Worm (Caenorhabditis elegans): Measurements from ENCODE around the gene C49C3.7.

Gene C49C3.7

DNA sequence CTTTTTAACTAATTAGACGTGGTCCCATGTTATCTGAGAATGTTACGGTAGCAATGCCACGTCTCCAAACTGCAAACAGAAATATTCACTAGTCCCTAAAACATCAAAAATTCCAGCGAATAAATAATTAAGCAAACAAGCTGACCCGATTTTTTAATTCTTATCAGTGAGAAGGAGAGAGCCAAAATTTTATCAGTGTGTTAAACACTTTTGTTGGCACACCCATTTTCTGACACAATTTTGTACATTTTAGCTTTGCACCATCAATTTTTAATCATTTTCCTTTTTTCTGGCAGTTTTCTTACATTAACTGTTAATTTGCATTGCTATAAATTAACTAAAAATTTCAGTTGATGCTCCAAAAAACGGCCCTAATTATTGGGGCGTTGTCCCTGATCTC, 11.9 kb upstream of the C49C3.7 start, which contains the start of gene C49C3.4:
Gene C49C3.4, plus strand, starts transcription at position 351 of the 400 bp plus-strand sequence.
- no peak for TF ChIP-seq mls-2 (tag; optimal IDR thresholded peaks at IDR 0.05)
- TF ChIP-seq mab-5 (tag; optimal IDR thresholded peaks at IDR 0.05) = no peak
- no peak for TF ChIP-seq mep-1 (tag; optimal IDR thresholded peaks at IDR 0.05)
- no peak for TF ChIP-seq elt-3 (tag; optimal IDR thresholded peaks at IDR 0.05)
- TF ChIP-seq elt-1 (tag; optimal IDR thresholded peaks at IDR 0.05; ENCODE audit: borderline replicate concordance, insufficient read depth) = no peak
- no peak for TF ChIP-seq unc-62 (GFP tag; optimal IDR thresholded peaks at IDR 0.05)
- TF ChIP-seq lin-32 (GFP tag; optimal IDR thresholded peaks at IDR 0.05) = no peak
- TF ChIP-seq nhr-76 (tag; optimal IDR thresholded peaks at IDR 0.05) = no peak
- TF ChIP-seq lin-13 (tag; optimal IDR thresholded peaks at IDR 0.05) = no peak
- no peak for TF ChIP-seq unc-120 (tag; optimal IDR thresholded peaks at IDR 0.05; ENCODE audit: poor library complexity, severe bottlenecking)
- TF ChIP-seq sptf-1 (tag; optimal IDR thresholded peaks at IDR 0.05) = no peak
- TF ChIP-seq nhr-12 (tag; optimal IDR thresholded peaks at IDR 0.05) = no peak
- no peak for TF ChIP-seq drap-1 (GFP tag; optimal IDR thresholded peaks at IDR 0.05)
- no peak for TF ChIP-seq nhr-237 (tag; optimal IDR thresholded peaks at IDR 0.05)
- TF ChIP-seq bed-3 (GFP tag; optimal IDR thresholded peaks at IDR 0.05) = no peak

DNA sequence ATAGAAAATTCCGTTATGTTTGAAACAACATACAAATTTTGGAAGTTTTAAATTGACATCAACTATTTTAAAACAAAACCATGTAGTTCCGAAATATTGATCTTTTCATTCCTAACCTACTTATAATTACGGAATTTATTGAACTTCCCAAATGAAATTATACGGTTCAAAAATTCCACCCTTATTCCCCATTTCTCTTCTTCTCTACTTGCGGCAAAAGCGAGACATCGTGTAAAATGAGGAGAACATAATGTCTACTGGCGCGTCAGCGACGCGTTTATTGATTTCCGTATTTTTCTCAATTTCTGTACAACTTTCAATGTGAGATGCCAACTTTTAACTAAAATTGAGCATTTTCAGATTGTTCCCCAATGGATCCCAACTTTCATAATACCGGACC, 3.5 kb upstream of the C49C3.7 start, which contains the start of gene ceh-88:
Gene ceh-88, plus strand, starts transcription at position 355 of the 400 bp plus-strand sequence.
- TF ChIP-seq ces-1 (GFP tag; optimal IDR thresholded peaks at IDR 0.05) (peak; percentile 84), nhr-28 (tag; optimal IDR thresholded peaks at IDR 0.05) (no peak)

DNA sequence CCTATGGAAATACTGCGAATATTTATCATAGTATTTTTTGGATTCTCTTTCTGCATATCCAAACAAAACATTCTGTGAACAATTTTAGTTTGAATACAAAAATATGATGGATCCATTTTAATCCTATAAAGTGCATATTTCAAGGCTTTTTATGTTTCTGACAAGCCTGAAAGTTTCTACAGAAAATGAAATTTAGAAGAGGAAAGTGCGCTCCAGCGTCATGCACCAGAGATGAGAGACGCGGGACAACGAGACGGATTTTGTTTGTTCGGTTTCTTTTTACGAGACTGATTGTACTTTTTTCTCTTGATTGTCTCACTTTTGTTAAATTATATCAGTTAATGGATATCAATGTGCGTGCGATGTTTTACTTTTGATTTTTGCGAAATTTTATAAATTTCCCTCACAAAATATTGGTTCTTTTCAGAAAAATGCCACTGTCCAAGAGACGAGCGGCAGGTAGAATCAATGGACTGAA, 1.2 kb upstream of the C49C3.7 start, which contains the start of gene C49C3.6:
Gene C49C3.6, plus strand, starts transcription at position 428 of the 478 bp plus-strand sequence.
- TF ChIP-seq mls-2 (tag; optimal IDR thresholded peaks at IDR 0.05) (no peak), ces-1 (GFP tag; optimal IDR thresholded peaks at IDR 0.05) (peak; percentile 73)

DNA sequence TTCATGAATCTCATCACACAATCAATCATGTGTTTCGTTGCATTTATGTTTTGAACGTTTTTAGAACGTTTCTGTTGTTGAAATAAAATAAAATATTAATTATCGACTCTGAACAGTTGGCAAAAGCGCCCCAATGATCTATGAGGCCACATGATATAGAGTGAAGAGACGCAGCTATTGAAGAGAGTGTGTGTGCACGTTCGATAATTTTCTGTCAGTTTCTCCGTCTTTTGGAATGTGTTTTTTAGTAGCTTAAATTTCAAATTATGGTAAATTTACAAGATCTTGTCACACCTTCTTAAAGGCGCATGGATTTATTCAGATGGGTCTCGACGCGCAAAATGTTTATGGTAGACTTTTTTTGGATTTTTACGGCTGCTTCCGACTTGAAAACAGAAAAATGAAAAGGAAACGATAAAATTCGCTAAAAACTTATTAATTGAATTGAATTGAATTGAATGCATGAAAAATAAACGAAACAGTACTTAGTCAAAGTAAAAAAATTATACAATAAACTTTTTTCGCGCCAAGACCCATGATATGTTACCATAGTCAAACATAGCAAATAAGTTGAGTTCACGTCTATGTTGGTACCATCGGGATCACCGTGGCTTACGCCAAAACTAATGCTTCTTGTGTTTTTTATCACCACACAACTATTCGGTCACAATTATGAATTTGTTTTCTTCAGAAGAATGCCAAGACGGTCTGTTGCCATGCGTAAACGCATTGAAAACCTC, 1.4 kb downstream of the C49C3.7 start, which contains the start of gene C49C3.15:
Gene C49C3.15, plus strand, starts transcription at position 690 of the 740 bp plus-strand sequence.
- no peak for TF ChIP-seq lin-32 (GFP tag; optimal IDR thresholded peaks at IDR 0.05)
- no peak for TF ChIP-seq drap-1 (GFP tag; optimal IDR thresholded peaks at IDR 0.05)
- no peak for TF ChIP-seq ceh-83 (GFP tag; optimal IDR thresholded peaks at IDR 0.05)
- peak; percentile 40 for TF ChIP-seq mep-1 (tag; optimal IDR thresholded peaks at IDR 0.05)
- TF ChIP-seq hlh-1 (tag; optimal IDR thresholded peaks at IDR 0.05) = peak; percentile 46
- TF ChIP-seq elt-3 (tag; optimal IDR thresholded peaks at IDR 0.05) = no peak
- peak; percentile 23 for TF ChIP-seq ceh-43 (GFP tag; optimal IDR thresholded peaks at IDR 0.05)
- peak; percentile 35 for TF ChIP-seq unc-62 (GFP tag; optimal IDR thresholded peaks at IDR 0.05)
- TF ChIP-seq sem-2 (GFP tag; optimal IDR thresholded peaks at IDR 0.05) = no peak
- TF ChIP-seq elt-1 (tag; optimal IDR thresholded peaks at IDR 0.05; ENCODE audit: borderline replicate concordance, insufficient read depth) = no peak
- TF ChIP-seq nhr-28 (tag; optimal IDR thresholded peaks at IDR 0.05) = no peak
- TF ChIP-seq pha-4 (tag; optimal IDR thresholded peaks at IDR 0.05) = peak; percentile 18
- peak; percentile 69 for TF ChIP-seq ceh-39 (tag; optimal IDR thresholded peaks at IDR 0.05)
- TF ChIP-seq unc-39 (tag; optimal IDR thresholded peaks at IDR 0.05) = no peak
- peak; percentile 31 for TF ChIP-seq ces-1 (GFP tag; optimal IDR thresholded peaks at IDR 0.05)

DNA sequence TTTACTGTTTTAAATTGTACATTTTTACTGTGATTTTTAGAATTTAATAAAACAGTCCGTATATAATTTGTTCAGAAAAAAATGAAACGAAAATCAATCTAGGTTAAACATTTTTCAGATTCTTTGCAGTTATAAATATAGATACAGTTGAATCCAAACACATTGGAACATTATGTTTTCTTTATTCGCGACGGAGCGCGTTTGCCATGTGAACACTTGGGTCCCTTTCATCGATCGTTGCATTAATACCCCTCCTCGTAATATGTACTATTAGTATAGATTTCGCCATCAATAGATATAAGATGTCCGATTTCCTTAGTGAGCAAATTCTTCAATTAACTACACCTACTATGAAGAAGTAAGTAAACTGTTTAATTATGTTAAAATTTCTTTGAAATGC, 2.7 kb downstream of the C49C3.7 start, which contains the start of gene C49C3.8:
Gene C49C3.8, plus strand, starts transcription at position 173 of the 400 bp plus-strand sequence.
- no peak for TF ChIP-seq nhr-12 (tag; optimal IDR thresholded peaks at IDR 0.05)
- peak; percentile 43 for TF ChIP-seq ces-1 (GFP tag; optimal IDR thresholded peaks at IDR 0.05)
- peak; percentile 59 for TF ChIP-seq ceh-39 (tag; optimal IDR thresholded peaks at IDR 0.05)
- no peak for TF ChIP-seq ceh-43 (GFP tag; optimal IDR thresholded peaks at IDR 0.05)
- TF ChIP-seq hlh-1 (tag; optimal IDR thresholded peaks at IDR 0.05) = peak; percentile 53
- no peak for TF ChIP-seq elt-1 (tag; optimal IDR thresholded peaks at IDR 0.05; ENCODE audit: borderline replicate concordance, insufficient read depth)
- no peak for TF ChIP-seq lsy-2 (tag; optimal IDR thresholded peaks at IDR 0.05)
- TF ChIP-seq ztf-11 (tag; optimal IDR thresholded peaks at IDR 0.05) = no peak
- TF ChIP-seq lin-13 (tag; optimal IDR thresholded peaks at IDR 0.05) = no peak

DNA sequence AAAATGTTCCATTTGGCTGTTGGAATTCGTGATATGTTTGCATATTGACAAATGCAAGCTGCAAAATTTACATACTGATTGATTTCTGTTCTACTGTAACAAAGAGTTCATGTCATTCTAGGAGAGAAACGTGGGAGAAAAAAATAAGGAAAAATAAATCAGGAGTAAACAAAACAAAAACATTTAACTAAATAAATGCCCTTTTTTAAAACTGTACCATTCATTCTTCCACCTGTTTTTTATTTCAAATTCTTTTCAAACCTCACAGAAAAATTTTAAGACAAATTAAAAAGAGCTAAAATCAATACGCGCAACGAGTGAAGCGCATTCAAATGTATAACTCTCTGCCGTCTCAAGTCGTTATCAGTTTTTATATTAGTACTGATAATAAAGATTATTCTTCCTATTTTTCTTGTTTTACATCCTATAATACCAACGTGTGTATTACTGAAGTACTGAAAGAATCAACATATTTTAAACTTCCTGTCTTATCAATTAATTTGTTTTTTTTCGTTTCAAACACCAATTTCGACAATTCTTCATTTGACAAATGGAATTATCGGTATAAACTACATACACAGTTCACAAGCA, 6.7 kb downstream of the C49C3.7 start, which contains the start of gene C49C3.10:
Gene C49C3.10, minus strand, starts transcription at position 51 of the 591 bp plus-strand sequence.
- no peak for TF ChIP-seq ceh-83 (GFP tag; optimal IDR thresholded peaks at IDR 0.05)
- TF ChIP-seq pha-4 (tag; optimal IDR thresholded peaks at IDR 0.05) = no peak
- TF ChIP-seq M03D4.4 (tag; optimal IDR thresholded peaks at IDR 0.05) = no peak
- TF ChIP-seq sptf-1 (tag; optimal IDR thresholded peaks at IDR 0.05) = no peak
- no peak for TF ChIP-seq blmp-1 (tag; optimal IDR thresholded peaks at IDR 0.05)
- no peak for TF ChIP-seq mls-2 (tag; optimal IDR thresholded peaks at IDR 0.05)
- no peak for TF ChIP-seq mep-1 (tag; optimal IDR thresholded peaks at IDR 0.05)
- no peak for TF ChIP-seq elt-3 (tag; optimal IDR thresholded peaks at IDR 0.05)
- TF ChIP-seq ham-2 (GFP tag; optimal IDR thresholded peaks at IDR 0.05) = no peak
- TF ChIP-seq hlh-1 (tag; optimal IDR thresholded peaks at IDR 0.05) = no peak
- no peak for TF ChIP-seq drap-1 (GFP tag; optimal IDR thresholded peaks at IDR 0.05)
- TF ChIP-seq tbx-8 (GFP tag; optimal IDR thresholded peaks at IDR 0.05) = no peak
- TF ChIP-seq lin-32 (GFP tag; optimal IDR thresholded peaks at IDR 0.05) = no peak
- no peak for TF ChIP-seq ceh-39 (tag; optimal IDR thresholded peaks at IDR 0.05)

Measured in whole organism, mixed stage, embryonic.